Fruit fly (Drosophila melanogaster): ENCODE measurements around the gene jp.

- no peak for TF ChIP-seq CG10321 (GFP tag; IDR thresholded peaks at IDR 0.05)
- no peak for TF ChIP-seq CG2202 (tag; optimal IDR thresholded peaks at IDR 0.05)
- TF ChIP-seq kah (GFP tag; optimal IDR thresholded peaks at IDR 0.05) = no peak
- no peak for TF ChIP-seq GATAe (GFP tag; conservative IDR thresholded peaks at IDR 0.05)
- TF ChIP-seq Spps (tag; optimal IDR thresholded peaks at IDR 0.05) = no peak
- no peak for TF ChIP-seq nmo (GFP tag; optimal IDR thresholded peaks at IDR 0.05)
- TF ChIP-seq CG4617 (GFP tag; optimal IDR thresholded peaks at IDR 0.05; ENCODE audit: borderline replicate concordance) = no peak
- no peak for TF ChIP-seq Hsf (GFP tag; optimal IDR thresholded peaks at IDR 0.05)
- TF ChIP-seq CG4360 (GFP tag; IDR thresholded peaks at IDR 0.05) = peak; percentile 70
- TF ChIP-seq Kr (GFP tag; optimal IDR thresholded peaks at IDR 0.05) = no peak
- no peak for TF ChIP-seq CG32772 (GFP tag; IDR thresholded peaks at IDR 0.05)
- TF ChIP-seq CG9876 (GFP tag; optimal IDR thresholded peaks at IDR 0.05) = no peak
- TF ChIP-seq CG7963 (GFP tag; IDR thresholded peaks at IDR 0.05; ENCODE audit: partially characterized antibody) = no peak
These were observed 17.7 kb upstream of the jp start for dm6 chr2L:9584098-9584703.

Data from whole organism, embryonic.